Fruit fly (Drosophila melanogaster): ENCODE results near the gene Poxm.

DNA sequence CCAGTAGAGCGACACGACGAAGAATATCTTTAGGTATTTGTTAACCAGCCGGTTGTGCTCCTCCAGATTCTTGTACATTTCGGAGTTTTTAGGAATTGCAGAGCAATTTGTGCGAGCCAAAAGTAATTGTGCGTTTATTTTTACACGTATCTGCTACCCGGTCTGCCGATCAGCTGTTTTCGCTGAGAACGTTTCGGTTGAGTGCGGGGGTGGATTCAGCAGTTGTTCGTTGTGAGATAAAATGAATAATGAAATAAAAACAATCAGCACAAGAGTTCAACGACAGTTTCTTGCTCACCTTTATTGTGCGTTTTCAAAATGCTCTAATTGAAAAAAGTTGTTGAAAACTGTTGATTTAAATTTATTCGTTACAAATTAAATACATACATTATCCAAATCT, 29.7 kb downstream of the Poxm start, which contains the start of gene nac:
- no peak for TF ChIP-seq Pif1A (GFP tag; optimal IDR thresholded peaks at IDR 0.05)
- peak; percentile 37 for TF ChIP-seq D1 (tag; optimal IDR thresholded peaks at IDR 0.05)
